Fruit fly (Drosophila melanogaster) whole organism: ENCODE data around the gene CG13117.

Source experiments
- CG8478 ChIP-seq: fragments of >200 bp; optimal IDR thresholded peaks from 2 replicates; lab custom pipeline; 2018; ENCODE audit warnings: inconsistent platforms
- Dll ChIP-seq: fragments of >200 bp; optimal IDR thresholded peaks from 2 replicates; lab custom pipeline; 2017
- EcR ChIP-seq, 2 experiments: fragments of >200 bp; optimal IDR thresholded peaks; 2 replicates each; lab custom pipeline; 2017; ENCODE audit warnings: missing biosample characterization in 2 of 2, missing genetic modification characterization in 2 of 2, missing genetic modification reagents in 2 of 2
- pan ChIP-seq: fragments of >200 bp; optimal IDR thresholded peaks from 2 replicates; lab custom pipeline; 2017
- psq ChIP-seq: fragments of >200 bp; optimal IDR thresholded peaks from 2 replicates; lab custom pipeline; 2017
- usp ChIP-seq: fragments of >200 bp; optimal IDR thresholded peaks from 2 replicates; lab custom pipeline; 2017; ENCODE audit warnings: missing biosample characterization, missing genetic modification characterization, mixed read lengths

Gene CG13117

dm6 chr2L:9736000-9736695 lies at the start of gene CG13117:
TSS of gene CG13117 (plus strand) at chr2L:9736645.
- TF ChIP-seq usp (GFP tag; lab: Kevin White, UChicago) (no peak), pan (no peak), Dll (lab: Kevin White, UChicago) (no peak), CG8478 (lab: Kevin White, UChicago) (no peak), EcR (GFP tag; optimal IDR thresholded peaks at IDR 0.05; lab: Kevin White, UChicago) (no peak), psq (lab: Kevin White, UChicago) (no peak)

dm6 chr2L:9690550-9691197 lies 45.8 kb upstream of the CG13117 start:
- no peak for TF ChIP-seq Dll (lab: Kevin White, UChicago)
- TF ChIP-seq pan, result no peak
- TF ChIP-seq EcR (GFP tag; optimal IDR thresholded peaks at IDR 0.05; lab: Kevin White, UChicago), result no peak
- no peak for TF ChIP-seq CG8478 (lab: Kevin White, UChicago)
- no peak for TF ChIP-seq psq (lab: Kevin White, UChicago)
- no peak for TF ChIP-seq usp (GFP tag; lab: Kevin White, UChicago)

- TF ChIP-seq usp (GFP tag; lab: Kevin White, UChicago) (no peak), CG8478 (lab: Kevin White, UChicago) (no peak), Dll (lab: Kevin White, UChicago) (no peak), psq (lab: Kevin White, UChicago) (no peak), pan (no peak), EcR (GFP tag; optimal IDR thresholded peaks at IDR 0.05; lab: Kevin White, UChicago) (no peak)
Measured at dm6 chr2L:9691230-9691629, 45.2 kb upstream of the CG13117 start.

dm6 chr2L:9692364-9693348 lies 43.8 kb upstream of the CG13117 start:
- TF ChIP-seq pan (no peak), usp (GFP tag; lab: Kevin White, UChicago) (no peak), EcR (GFP tag; optimal IDR thresholded peaks at IDR 0.05; lab: Kevin White, UChicago) (no peak), CG8478 (lab: Kevin White, UChicago) (no peak), Dll (lab: Kevin White, UChicago) (no peak), psq (lab: Kevin White, UChicago) (no peak)

- TF ChIP-seq CG8478 (lab: Kevin White, UChicago), result no peak
- no peak for TF ChIP-seq usp (GFP tag; lab: Kevin White, UChicago)
- no peak for TF ChIP-seq pan
- TF ChIP-seq EcR (GFP tag; optimal IDR thresholded peaks at IDR 0.05; lab: Kevin White, UChicago), result no peak
- no peak for TF ChIP-seq Dll (lab: Kevin White, UChicago)
- TF ChIP-seq psq (lab: Kevin White, UChicago), result no peak
Measured at dm6 chr2L:9693924-9694610, 42.4 kb upstream of the CG13117 start.

- no peak for TF ChIP-seq psq (lab: Kevin White, UChicago)
- TF ChIP-seq pan, result no peak
- TF ChIP-seq CG8478 (lab: Kevin White, UChicago), result no peak
- no peak for TF ChIP-seq usp (GFP tag; lab: Kevin White, UChicago)
- no peak for TF ChIP-seq EcR (GFP tag; optimal IDR thresholded peaks at IDR 0.05; lab: Kevin White, UChicago)
- no peak for TF ChIP-seq Dll (lab: Kevin White, UChicago)
Measured at dm6 chr2L:9695723-9696122, 40.7 kb upstream of the CG13117 start.

- TF ChIP-seq psq (lab: Kevin White, UChicago) (no peak), CG8478 (lab: Kevin White, UChicago) (no peak), EcR (GFP tag; optimal IDR thresholded peaks at IDR 0.05; lab: Kevin White, UChicago) (no peak), usp (GFP tag; lab: Kevin White, UChicago) (no peak), pan (no peak)
Measured at dm6 chr2L:9697561-9697960, 38.9 kb upstream of the CG13117 start.

dm6 chr2L:9698092-9698922 lies 38.1 kb upstream of the CG13117 start:
- TF ChIP-seq pan, result no peak
- TF ChIP-seq CG8478 (lab: Kevin White, UChicago), result peak; percentile 60

dm6 chr2L:9698923-9699493 lies 37.4 kb upstream of the CG13117 start, which contains the start of gene Pka-C1:
TSS of gene Pka-C1 (minus strand) at chr2L:9699297.
- TF ChIP-seq Dll (lab: Kevin White, UChicago) (no peak), pan (no peak), EcR (GFP tag; optimal IDR thresholded peaks at IDR 0.05; lab: Kevin White, UChicago) (no peak), psq (lab: Kevin White, UChicago) (no peak), usp (GFP tag; lab: Kevin White, UChicago) (no peak), CG8478 (lab: Kevin White, UChicago) (no peak)

- TF ChIP-seq EcR (GFP tag; optimal IDR thresholded peaks at IDR 0.05; lab: Kevin White, UChicago), result no peak
- TF ChIP-seq usp (GFP tag; lab: Kevin White, UChicago), result no peak
- no peak for TF ChIP-seq CG8478 (lab: Kevin White, UChicago)
Measured at dm6 chr2L:9699615-9700014, 36.8 kb upstream of the CG13117 start, which contains the start of gene hoip. TSS of gene hoip (plus strand) at chr2L:9699791.
